Worm (Caenorhabditis elegans): Measurements from ENCODE around the gene F56D6.11.
A peak's percentile ranks its signal among the peaks of the same experiment; 100 is the strongest.

The F56D6.11 gene

ce11 chrIV:3878283-3878938 is 27.9 kb downstream of the F56D6.11 start, which contains the start of gene F37C4.6:
F37C4.6 (minus strand) TSS chrIV:3878333.
- TF ChIP-seq daf-16 (GFP tag; optimal IDR thresholded peaks at IDR 0.05) = no peak
- peak; percentile 85 for TF ChIP-seq daf-16 (tag; optimal IDR thresholded peaks at IDR 0.05)
- TF ChIP-seq hlh-11 (tag; optimal IDR thresholded peaks at IDR 0.05) = peak; percentile 49
- TF ChIP-seq F49E8.2 (tag; optimal IDR thresholded peaks at IDR 0.05; ENCODE audit: borderline replicate concordance) = no peak
- TF ChIP-seq pqm-1 (tag; optimal IDR thresholded peaks at IDR 0.05) = peak; percentile 18
- no peak for TF ChIP-seq lin-38 (GFP tag; IDR thresholded peaks at IDR 0.05)
- TF ChIP-seq nhr-28 (tag; optimal IDR thresholded peaks at IDR 0.05) = peak; percentile 9
- peak; percentile 14; the same call in 1 of the 2 replicates for TF ChIP-seq dmd-6 (GFP tag; IDR thresholded peaks at IDR 0.05)

- TF ChIP-seq unc-62 (GFP tag; optimal IDR thresholded peaks at IDR 0.05 in 1 of 2) = peak in 1 of 2 experiments; percentile 67
- TF ChIP-seq unc-62 (tag; optimal IDR thresholded peaks at IDR 0.05) = no peak
- no peak for TF ChIP-seq spr-3 (GFP tag; optimal IDR thresholded peaks at IDR 0.05)
- TF ChIP-seq aha-1 (tag) = peak; percentile 91
These were observed 29.3 kb downstream of the F56D6.11 start for ce11 chrIV:3876955-3877354.

- TF ChIP-seq dmd-6 (GFP tag; IDR thresholded peaks at IDR 0.05) (peak; percentile 73), D1046.2 (GFP tag; IDR thresholded peaks at IDR 0.05) (no peak), unc-39 (tag; optimal IDR thresholded peaks at IDR 0.05) (no peak), nhr-11 (tag; optimal IDR thresholded peaks at IDR 0.05) (no peak), tra-1 (GFP tag; IDR thresholded peaks at IDR 0.05) (no peak), dve-1 (tag; optimal IDR thresholded peaks at IDR 0.05; ENCODE audit: insufficient read depth) (peak; percentile 70), hlh-11 (tag; optimal IDR thresholded peaks at IDR 0.05) (peak; percentile 73), T26A8.4 (GFP tag; IDR thresholded peaks at IDR 0.05) (no peak), tag-97 (GFP tag; IDR thresholded peaks at IDR 0.05) (no peak), pqm-1 (tag; optimal IDR thresholded peaks at IDR 0.05) (peak; percentile 24), pha-4 (GFP tag; IDR thresholded peaks at IDR 0.05) (no peak), pha-4 (tag; optimal IDR thresholded peaks at IDR 0.05) (peak; percentile 38), Y5F2A.4 (GFP tag; optimal IDR thresholded peaks at IDR 0.05) (no peak), Y48G9A.11 (GFP tag; IDR thresholded peaks at IDR 0.05) (no peak), nhr-28 (tag; optimal IDR thresholded peaks at IDR 0.05) (peak; percentile 7), lin-39 (tag; optimal IDR thresholded peaks at IDR 0.05) (no peak), cey-2 (tag; optimal IDR thresholded peaks at IDR 0.05; ENCODE audit: borderline replicate concordance, insufficient read depth) (no peak), nhr-48 (tag; optimal IDR thresholded peaks at IDR 0.05) (peak; percentile 22), hif-1 (tag; optimal IDR thresholded peaks at IDR 0.05) (peak in 1 of 2 experiments; percentile 41), hlh-30 (tag; optimal IDR thresholded peaks at IDR 0.05; ENCODE audit: insufficient read depth) (peak; percentile 73), lin-13 (GFP tag; optimal IDR thresholded peaks at IDR 0.05) (peak; percentile 42), mes-2 (tag; optimal IDR thresholded peaks at IDR 0.05; ENCODE audit: poor library complexity, severe bottlenecking) (peak; percentile 57), mdl-1 (tag; optimal IDR thresholded peaks at IDR 0.05) (peak in 1 of 2 experiments; percentile 44), nhr-102 (tag; optimal IDR thresholded peaks at IDR 0.05) (no peak), ceh-20 (GFP tag; IDR thresholded peaks at IDR 0.05) (0 out of 2 replicates have a peak, but pooled peaks have one; percentile 45), lin-38 (GFP tag; IDR thresholded peaks at IDR 0.05) (no peak), rbr-2 (tag; optimal IDR thresholded peaks at IDR 0.05) (peak; percentile 17), mep-1 (tag; optimal IDR thresholded peaks at IDR 0.05) (peak; percentile 68), fkh-10 (GFP tag; optimal IDR thresholded peaks at IDR 0.05) (no peak), dpl-1 (GFP tag; optimal IDR thresholded peaks at IDR 0.05) (no peak), ZK337.2 (GFP tag; IDR thresholded peaks at IDR 0.05) (no peak), set-16 (GFP tag; IDR thresholded peaks at IDR 0.05) (peak; percentile 57), madf-5 (GFP tag; IDR thresholded peaks at IDR 0.05) (no peak), nhr-6 (tag; optimal IDR thresholded peaks at IDR 0.05) (peak; percentile 86), lin-1 (GFP tag; IDR thresholded peaks at IDR 0.05) (no peak), lin-29 (GFP tag; IDR thresholded peaks at IDR 0.05) (no peak), duxl-1 (tag; optimal IDR thresholded peaks at IDR 0.05; ENCODE audit: poor library complexity) (no peak), daf-16 (GFP tag; optimal IDR thresholded peaks at IDR 0.05) (peak in 1 of 2 experiments; percentile 7), daf-16 (tag; optimal IDR thresholded peaks at IDR 0.05) (peak; percentile 78), ceh-32 (tag; optimal IDR thresholded peaks at IDR 0.05; ENCODE audit: poor library complexity) (no peak)
These were observed 31.0 kb downstream of the F56D6.11 start for ce11 chrIV:3875260-3875659.
